Fruit fly (Drosophila melanogaster) whole organism, embryonic: ENCODE measurements around the gene CG6785.

Source experiments
- CG11085 ChIP-seq: fragments of 200-800 bp; sonication (Bioruptor generic); IDR thresholded peaks from 2 replicates; pipeline ENCODE4 v1.3.6; 2022; ENCODE audit warnings: missing biosample characterization, missing genetic modification characterization
- CG13624 ChIP-seq: fragments of 200-800 bp; sonication (Bioruptor generic); optimal IDR thresholded peaks from 2 replicates; lab custom pipeline; 2016; ENCODE audit warnings: missing biosample characterization, missing genetic modification characterization
- CG14014 ChIP-seq: fragments of 200-800 bp; sonication (Bioruptor generic); IDR thresholded peaks from 2 replicates; pipeline ENCODE4 v1.3.6; 2022; ENCODE audit warnings: missing biosample characterization, missing genetic modification characterization
- CG17385 ChIP-seq: fragments of 200-800 bp; sonication (Bioruptor generic); optimal IDR thresholded peaks from 3 replicates; lab custom pipeline; 2018; ENCODE audit warnings: missing biosample characterization, mild to moderate bottlenecking, missing genetic modification characterization
- CG18476 ChIP-seq: fragments of 200-800 bp; sonication (Bioruptor generic); optimal IDR thresholded peaks from 2 replicates; lab custom pipeline; 2016; ENCODE audit warnings: missing biosample characterization, mild to moderate bottlenecking, missing genetic modification characterization
- CG2116 ChIP-seq: fragments of 200-800 bp; sonication (Bioruptor generic); optimal IDR thresholded peaks from 3 replicates; lab custom pipeline; 2018; ENCODE audit warnings: missing biosample characterization, mild to moderate bottlenecking, missing genetic modification characterization
- CG2129 ChIP-seq: fragments of 200-800 bp; sonication (Bioruptor generic); IDR thresholded peaks from 2 replicates; pipeline ENCODE4 v1.3.6; 2022; ENCODE audit warnings: missing biosample characterization, missing genetic modification characterization; ENCODE audit not compliant: partially characterized antibody
- CG2875 ChIP-seq: fragments of 200-800 bp; sonication (Bioruptor generic); optimal IDR thresholded peaks from 2 replicates; lab custom pipeline; 2017; ENCODE audit warnings: missing biosample characterization, mild to moderate bottlenecking, missing genetic modification characterization, missing genetic modification reagents
- CG32772 ChIP-seq: fragments of 200-800 bp; sonication (Bioruptor generic); IDR thresholded peaks from 2 replicates; pipeline ENCODE4 v1.3.6; 2022; ENCODE audit warnings: missing biosample characterization, missing genetic modification characterization
- CG4404 ChIP-seq: fragments of 200-800 bp; sonication (Bioruptor generic); IDR thresholded peaks from 2 replicates; pipeline ENCODE4 v1.3.6; 2022; ENCODE audit warnings: missing biosample characterization, missing genetic modification characterization
- CG4854 ChIP-seq: fragments of 200-800 bp; sonication (Bioruptor generic); optimal IDR thresholded peaks from 2 replicates; lab custom pipeline; 2016; ENCODE audit warnings: missing biosample characterization, missing genetic modification characterization, inconsistent platforms
- CG6254 ChIP-seq: fragments of 200-800 bp; sonication (Bioruptor generic); optimal IDR thresholded peaks from 3 replicates; lab custom pipeline; 2017; ENCODE audit warnings: mild to moderate bottlenecking, missing biosample characterization, missing genetic modification reagents, missing genetic modification characterization
- CG6683 ChIP-seq: fragments of 200-800 bp; sonication (Bioruptor generic); optimal IDR thresholded peaks from 2 replicates; lab custom pipeline; 2017; ENCODE audit warnings: missing biosample characterization, mild to moderate bottlenecking, missing genetic modification characterization, missing genetic modification reagents
- CG6791 ChIP-seq: fragments of 200-800 bp; sonication (Bioruptor generic); IDR thresholded peaks from 3 replicates; pipeline ENCODE4 v1.3.6; 2022; ENCODE audit warnings: missing biosample characterization, missing genetic modification characterization; ENCODE audit not compliant: partially characterized antibody
- CG8290 ChIP-seq, 3 experiments: fragments of 200-800 bp; sonication (Bioruptor generic); optimal IDR thresholded peaks; 2 replicates each; lab custom pipeline; 2016 to 2019; ENCODE audit warnings: missing biosample characterization in 3 of 3, missing genetic modification characterization in 3 of 3, mild to moderate bottlenecking in 2 of 3, moderate library complexity in 1 of 3
- Dad ChIP-seq: fragments of 200-800 bp; sonication (Bioruptor generic); optimal IDR thresholded peaks from 3 replicates; lab custom pipeline; 2016; ENCODE audit warnings: missing biosample characterization, missing genetic modification characterization
- Dbx ChIP-seq: fragments of 200-800 bp; sonication (Bioruptor generic); IDR thresholded peaks from 3 replicates; pipeline ENCODE4 v1.3.6; 2022; ENCODE audit warnings: missing biosample characterization, missing genetic modification characterization
- Dref ChIP-seq: fragments of 200-800 bp; sonication (Bioruptor generic); IDR thresholded peaks from 2 replicates; pipeline ENCODE4 v1.3.6; 2022; ENCODE audit warnings: missing biosample characterization, missing genetic modification characterization
- ERR ChIP-seq: fragments of 200-800 bp; sonication (Bioruptor generic); optimal IDR thresholded peaks from 2 replicates; lab custom pipeline; 2016; ENCODE audit warnings: missing biosample characterization, missing genetic modification characterization
- Ets97D ChIP-seq: fragments of 200-800 bp; sonication (Bioruptor generic); optimal IDR thresholded peaks from 3 replicates; lab custom pipeline; 2016; ENCODE audit warnings: missing biosample characterization, missing genetic modification characterization
- Fer1 ChIP-seq: fragments of 200-800 bp; sonication (Bioruptor generic); optimal IDR thresholded peaks from 2 replicates; lab custom pipeline; 2017; ENCODE audit warnings: missing biosample characterization, mild to moderate bottlenecking, missing genetic modification characterization
- HLH54F ChIP-seq: fragments of 200-800 bp; sonication (Bioruptor generic); optimal IDR thresholded peaks from 3 replicates; lab custom pipeline; 2016; ENCODE audit warnings: missing biosample characterization, missing genetic modification characterization
- HmgD ChIP-seq: fragments of 200-800 bp; sonication (Bioruptor generic); optimal IDR thresholded peaks from 3 replicates; lab custom pipeline; 2016; ENCODE audit warnings: missing biosample characterization, missing genetic modification characterization
- Jarid2 ChIP-seq: fragments of 200-800 bp; sonication (Bioruptor generic); optimal IDR thresholded peaks from 3 replicates; lab custom pipeline; 2017; ENCODE audit warnings: mild to moderate bottlenecking, missing biosample characterization, missing genetic modification reagents, missing genetic modification characterization
- NC2α ChIP-seq: fragments of 200-800 bp; sonication (Bioruptor generic); optimal IDR thresholded peaks from 2 replicates; lab custom pipeline; 2016; ENCODE audit warnings: missing biosample characterization, missing genetic modification characterization
- Scr ChIP-seq: fragments of 200-800 bp; sonication (Bioruptor generic); IDR thresholded peaks from 2 replicates; pipeline ENCODE4 v1.3.6; 2022; ENCODE audit warnings: missing biosample characterization, missing genetic modification characterization; ENCODE audit not compliant: partially characterized antibody
- Sin3A ChIP-seq: fragments of >200 bp; optimal IDR thresholded peaks from 2 replicates; lab custom pipeline; 2018
- ab ChIP-seq: fragments of 200-800 bp; sonication (Bioruptor generic); optimal IDR thresholded peaks from 2 replicates; lab custom pipeline; 2016; ENCODE audit warnings: missing biosample characterization, missing genetic modification characterization
- cato ChIP-seq: fragments of 200-800 bp; sonication (Bioruptor generic); optimal IDR thresholded peaks from 2 replicates; lab custom pipeline; 2016; ENCODE audit warnings: missing biosample characterization, missing genetic modification characterization, borderline replicate concordance
- cwo ChIP-seq: fragments of 200-800 bp; sonication (Bioruptor generic); optimal IDR thresholded peaks from 3 replicates; lab custom pipeline; 2017; ENCODE audit warnings: missing biosample characterization, missing genetic modification characterization, mild to moderate bottlenecking, moderate library complexity, missing genetic modification reagents
- dmrt11E ChIP-seq: fragments of 200-800 bp; sonication (Bioruptor generic); optimal IDR thresholded peaks from 3 replicates; lab custom pipeline; 2018; ENCODE audit warnings: missing biosample characterization, mild to moderate bottlenecking, missing genetic modification characterization, moderate library complexity
- fd3F ChIP-seq: fragments of 200-800 bp; sonication (Bioruptor generic); optimal IDR thresholded peaks from 2 replicates; lab custom pipeline; 2018; ENCODE audit warnings: missing biosample characterization, mild to moderate bottlenecking, missing genetic modification characterization, moderate library complexity
- gt ChIP-seq: fragments of 200-800 bp; sonication (Bioruptor generic); IDR thresholded peaks from 2 replicates; pipeline ENCODE4 v1.3.6; 2022; ENCODE audit warnings: missing biosample characterization, missing genetic modification characterization
- jing ChIP-seq: fragments of 200-800 bp; sonication (Bioruptor generic); optimal IDR thresholded peaks from 2 replicates; lab custom pipeline; 2018; ENCODE audit warnings: missing biosample characterization, mild to moderate bottlenecking, missing genetic modification characterization
- kah ChIP-seq: fragments of 200-800 bp; sonication (Bioruptor generic); optimal IDR thresholded peaks from 2 replicates; lab custom pipeline; 2018; ENCODE audit warnings: missing biosample characterization, mild to moderate bottlenecking, missing genetic modification characterization
- kay ChIP-seq: fragments of 200-800 bp; sonication (Bioruptor generic); optimal IDR thresholded peaks from 2 replicates; lab custom pipeline; 2016; ENCODE audit warnings: missing biosample characterization, missing genetic modification characterization
- org-1 ChIP-seq: fragments of 200-800 bp; sonication (Bioruptor generic); optimal IDR thresholded peaks from 2 replicates; lab custom pipeline; 2017; ENCODE audit warnings: missing biosample characterization, missing genetic modification characterization
- pan ChIP-seq, 4 experiments: fragments of >200 bp in 3 of 4; fragments of 200-800 bp in 1 of 4; sonication (Bioruptor generic) in 1 of 4; optimal IDR thresholded peaks in 3 of 4; IDR thresholded peaks in 1 of 4; 2 replicates each; pipeline versions ENCODE4 v1.3.6 to Lab custom; 2017 to 2022; ENCODE audit warnings: missing biosample characterization in 2 of 4, missing genetic modification characterization in 2 of 4, mixed read lengths in 1 of 4
- pb ChIP-seq: fragments of 200-800 bp; sonication (Bioruptor generic); optimal IDR thresholded peaks from 3 replicates; lab custom pipeline; 2016; ENCODE audit warnings: missing biosample characterization, missing genetic modification characterization
- sima ChIP-seq: fragments of 200-800 bp; sonication (Bioruptor generic); optimal IDR thresholded peaks from 2 replicates; lab custom pipeline; 2016; ENCODE audit warnings: missing biosample characterization, missing genetic modification characterization
- slou ChIP-seq: fragments of 200-800 bp; sonication (Bioruptor generic); optimal IDR thresholded peaks from 3 replicates; lab custom pipeline; 2016; ENCODE audit warnings: missing biosample characterization, missing genetic modification characterization
- tgo ChIP-seq: fragments of 200-800 bp; sonication (Bioruptor generic); IDR thresholded peaks from 3 replicates; pipeline ENCODE4 v1.3.6; 2022; ENCODE audit warnings: missing biosample characterization, missing genetic modification characterization
- vnd ChIP-seq: fragments of 200-800 bp; sonication (Bioruptor generic); IDR thresholded peaks from 3 replicates; pipeline ENCODE4 v1.3.6; 2022; ENCODE audit warnings: missing biosample characterization, missing genetic modification characterization; ENCODE audit not compliant: partially characterized antibody
- wek ChIP-seq: fragments of 200-800 bp; sonication (Bioruptor generic); optimal IDR thresholded peaks from 3 replicates; lab custom pipeline; 2018; ENCODE audit warnings: missing biosample characterization, mild to moderate bottlenecking, missing genetic modification characterization, moderate library complexity
- wor ChIP-seq: fragments of 200-800 bp; sonication (Bioruptor generic); IDR thresholded peaks from 2 replicates; pipeline ENCODE4 v1.3.6; 2022; ENCODE audit warnings: missing biosample characterization, missing genetic modification characterization
- zen2 ChIP-seq: fragments of 200-800 bp; sonication (Bioruptor generic); IDR thresholded peaks from 3 replicates; pipeline ENCODE4 v1.3.6; 2022; ENCODE audit warnings: missing biosample characterization, missing genetic modification characterization; ENCODE audit not compliant: partially characterized antibody
- zf30C ChIP-seq: fragments of 200-800 bp; sonication (Bioruptor generic); optimal IDR thresholded peaks from 3 replicates; lab custom pipeline; 2018; ENCODE audit warnings: missing biosample characterization, mild to moderate bottlenecking, missing genetic modification characterization
- zfh1 ChIP-seq: fragments of 200-800 bp; sonication (Bioruptor generic); IDR thresholded peaks from 3 replicates; pipeline ENCODE4 v1.3.6; 2022; ENCODE audit warnings: missing biosample characterization, missing genetic modification characterization

Gene CG6785

dm6 chr2L:12044613-12045350 is at the start of gene CG6785 (continued):
- TF ChIP-seq CG2875 (GFP tag; lab: Kevin White, UChicago): peak; percentile 96
- peak; percentile 18 for TF ChIP-seq HmgD (GFP tag; lab: Kevin White, UChicago)
- TF ChIP-seq Dref: no peak
- TF ChIP-seq Scr: no peak
- peak; percentile 94 for TF ChIP-seq CG13624 (GFP tag; lab: Kevin White, UChicago)
- peak; percentile 83 for TF ChIP-seq CG17385 (GFP tag; lab: Kevin White, UChicago)
- TF ChIP-seq Jarid2 (GFP tag; lab: Kevin White, UChicago): peak; percentile 51
- TF ChIP-seq gt (GFP tag; lab: Robert Waterston, UW): no peak
- TF ChIP-seq wor (GFP tag; lab: Robert Waterston, UW): no peak
- TF ChIP-seq fd3F (GFP tag; lab: Kevin White, UChicago): peak; percentile 65
- peak; percentile 90 for TF ChIP-seq NC2α (GFP tag; lab: Kevin White, UChicago)
- TF ChIP-seq CG4404 (GFP tag; lab: Robert Waterston, UW): no peak
- peak; percentile 90 for TF ChIP-seq Fer1 (GFP tag; lab: Kevin White, UChicago)
- peak; percentile 27 for TF ChIP-seq jing (GFP tag; lab: Kevin White, UChicago)
- peak; percentile 68 for TF ChIP-seq sima (GFP tag; lab: Kevin White, UChicago)
- peak; percentile 74 for TF ChIP-seq ERR (GFP tag; lab: Kevin White, UChicago)
- peak; percentile 64 for TF ChIP-seq cato (GFP tag; lab: Kevin White, UChicago)
- peak; percentile 62 for TF ChIP-seq CG6683 (GFP tag; lab: Kevin White, UChicago)
- TF ChIP-seq wek (GFP tag; lab: Kevin White, UChicago): peak; percentile 97
- TF ChIP-seq Dbx (GFP tag; lab: Robert Waterston, UW): peak; percentile 70; the same call in 2 of the 3 replicates
- 0 out of 3 replicates have a peak, but pooled peaks have one; percentile 34 for TF ChIP-seq zfh1 (GFP tag; lab: Robert Waterston, UW)
- TF ChIP-seq Sin3A (lab: Kevin White, UChicago): no peak
- peak; percentile 79 for TF ChIP-seq CG2116 (GFP tag; lab: Kevin White, UChicago)
- TF ChIP-seq pan (optimal IDR thresholded peaks at IDR 0.05; lab: Kevin White, UChicago): no peak
- TF ChIP-seq pan (GFP tag; optimal IDR thresholded peaks at IDR 0.05 in 1 of 2, IDR thresholded peaks at IDR 0.05 in 1 of 2): peak in 1 of 2 experiments; percentile 59
- TF ChIP-seq CG4854: peak; percentile 83
- TF ChIP-seq CG6254 (GFP tag; lab: Kevin White, UChicago): peak; percentile 82
- TF ChIP-seq cwo (GFP tag; lab: Kevin White, UChicago): peak; percentile 60
- no peak for TF ChIP-seq CG32772 (GFP tag; lab: Robert Waterston, UW)
- TF ChIP-seq Dad (GFP tag; lab: Kevin White, UChicago): peak; percentile 65
- TF ChIP-seq HLH54F (GFP tag; lab: Kevin White, UChicago): peak; percentile 61
- no peak for TF ChIP-seq zen2 (GFP tag; lab: Robert Waterston, UW)
- peak; percentile 69 for TF ChIP-seq dmrt11E (tag; lab: Kevin White, UChicago)
- peak; percentile 90 for TF ChIP-seq org-1 (GFP tag; lab: Kevin White, UChicago)
- TF ChIP-seq CG11085 (GFP tag; lab: Robert Waterston, UW): no peak
- peak; percentile 77 for TF ChIP-seq kay
- TF ChIP-seq CG6791 (GFP tag; lab: Robert Waterston, UW): no peak
- TF ChIP-seq CG18476 (GFP tag; lab: Kevin White, UChicago): peak; percentile 57
- peak; percentile 65 for TF ChIP-seq Ets97D (GFP tag; lab: Kevin White, UChicago)
- no peak for TF ChIP-seq tgo
- TF ChIP-seq CG14014 (GFP tag; lab: Robert Waterston, UW): peak; percentile 85; the same call in 1 of the 2 replicates
- no peak for TF ChIP-seq CG2129
- TF ChIP-seq zf30C: no peak
- TF ChIP-seq CG8290 (GFP tag; optimal IDR thresholded peaks at IDR 0.05; lab: Kevin White, UChicago): peak; percentile 74
- TF ChIP-seq CG8290 (tag; optimal IDR thresholded peaks at IDR 0.05; lab: Kevin White, UChicago): peak; percentile 84 to 93
- TF ChIP-seq ab (GFP tag; lab: Kevin White, UChicago): no peak
- TF ChIP-seq slou (GFP tag; lab: Kevin White, UChicago): peak; percentile 26
- peak; percentile 74 for TF ChIP-seq pb (GFP tag; lab: Kevin White, UChicago)
- peak; percentile 97 for TF ChIP-seq kah
- TF ChIP-seq vnd (GFP tag; lab: Robert Waterston, UW): no peak
